Worm (Caenorhabditis elegans): ENCODE measurements around the gene R05A10.3.

The R05A10.3 gene

DNA sequence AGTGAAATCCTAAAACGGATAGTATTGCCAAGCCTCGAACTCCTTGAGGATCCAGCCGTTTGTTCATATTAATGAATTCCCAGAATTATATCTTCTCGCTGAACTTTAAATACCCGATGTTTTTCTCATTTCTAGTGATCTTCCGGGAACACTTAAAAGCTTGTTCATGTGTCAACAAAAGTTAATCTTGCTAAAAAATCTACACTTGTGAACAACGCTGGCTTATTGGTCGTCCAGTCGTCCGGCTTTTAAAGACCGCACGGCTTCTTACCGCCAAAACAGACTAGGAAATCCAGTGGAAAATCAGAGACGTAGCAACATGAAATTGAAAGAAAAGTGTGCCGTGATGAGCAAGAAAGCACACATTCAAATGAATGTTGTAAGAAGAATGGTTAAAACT is 23.0 kb downstream of the R05A10.3 start, which contains the start of gene oac-38:
Gene oac-38 (minus strand): TSS at position 101 of the 400 bp plus-strand sequence.
- TF ChIP-seq unc-62 (GFP tag; optimal IDR thresholded peaks at IDR 0.05), result no peak

ce11 chrIV:14145594-14145993 is 30.7 kb downstream of the R05A10.3 start, which contains the start of gene oac-37:
TSS of gene oac-37 (plus strand) at chrIV:14145894.
- TF ChIP-seq unc-62 (GFP tag; optimal IDR thresholded peaks at IDR 0.05), result no peak

- no peak for TF ChIP-seq unc-62 (GFP tag; optimal IDR thresholded peaks at IDR 0.05)
Measured at ce11 chrIV:14143042-14143441, 33.2 kb downstream of the R05A10.3 start.

DNA sequence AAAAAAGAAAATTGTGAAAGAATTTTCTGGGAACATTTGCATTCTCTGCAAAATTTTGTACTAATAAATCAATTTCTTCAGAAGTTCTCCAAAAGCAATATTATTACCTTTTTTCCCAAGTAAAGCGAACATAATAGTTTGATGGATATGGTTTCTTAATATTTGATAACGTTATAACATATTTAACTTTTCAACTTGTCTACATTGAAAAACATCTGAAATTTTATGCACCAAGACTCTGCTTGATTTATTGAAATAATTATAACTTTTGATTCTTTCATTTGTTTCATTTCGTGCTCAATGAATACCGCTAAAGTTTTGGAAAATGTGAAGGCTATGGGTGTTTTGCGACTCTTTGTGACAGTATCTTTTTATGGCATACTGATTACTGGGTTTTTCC is 39.2 kb downstream of the R05A10.3 start, which contains the start of gene srz-31:
Gene srz-31 (plus strand): TSS at position 301 of the 400 bp plus-strand sequence.
- no peak for TF ChIP-seq unc-62 (GFP tag; optimal IDR thresholded peaks at IDR 0.05)

DNA sequence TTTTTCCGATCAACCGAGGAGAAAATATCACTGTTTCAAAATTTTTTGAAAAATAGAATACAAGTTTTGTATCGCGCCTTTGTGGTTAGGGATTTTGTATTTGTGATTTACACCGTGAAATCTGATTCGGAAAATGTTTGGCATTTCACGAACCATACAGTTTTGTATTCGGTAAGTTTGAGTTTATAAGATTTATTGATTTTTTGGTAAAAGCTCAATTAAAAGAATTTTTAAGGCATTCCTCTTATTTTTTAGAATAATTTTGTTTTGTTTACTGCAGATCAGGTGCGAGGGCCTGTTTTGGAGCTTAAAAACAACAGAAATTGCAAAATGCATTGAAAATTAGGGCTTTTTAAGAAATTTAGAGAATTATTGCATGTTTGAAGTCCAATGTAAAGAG is 42.9 kb downstream of the R05A10.3 start:
- no peak for TF ChIP-seq unc-62 (GFP tag; optimal IDR thresholded peaks at IDR 0.05)

ce11 chrIV:14131770-14132169 is 44.5 kb downstream of the R05A10.3 start, which contains the start of gene srz-59:
TSS of gene srz-59 (plus strand) at chrIV:14132070.
- TF ChIP-seq unc-62 (GFP tag; optimal IDR thresholded peaks at IDR 0.05), result no peak

ce11 chrIV:14129091-14129490 is 47.2 kb downstream of the R05A10.3 start, which contains the start of gene srz-42:
TSS of gene srz-42 (plus strand) at chrIV:14129391.
- TF ChIP-seq unc-62 (GFP tag; optimal IDR thresholded peaks at IDR 0.05), result no peak

- TF ChIP-seq unc-62 (GFP tag; optimal IDR thresholded peaks at IDR 0.05), result no peak
Measured at ce11 chrIV:14127805-14128610, 48.3 kb downstream of the R05A10.3 start, which contains the start of gene H12I19.115. TSS of gene H12I19.115 (minus strand) at chrIV:14127855.

DNA sequence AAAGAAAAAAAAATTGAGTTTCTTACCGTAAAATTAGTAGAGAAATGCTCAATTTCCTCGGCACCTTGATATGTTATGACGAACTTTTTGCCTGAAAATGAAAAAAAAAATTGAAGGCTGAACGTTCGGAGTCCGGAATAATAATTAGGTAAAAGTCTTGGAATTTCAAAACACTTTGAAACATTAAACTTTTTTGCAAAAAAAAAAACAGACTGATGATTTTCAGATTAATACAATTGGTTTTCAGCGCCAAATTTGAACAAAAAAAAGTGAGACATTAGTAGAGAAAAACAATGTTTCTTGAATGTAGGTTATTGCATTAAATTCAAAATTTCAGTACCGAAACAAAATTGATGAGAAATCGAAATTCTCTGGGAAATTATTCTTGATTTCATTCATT is 52.3 kb downstream of the R05A10.3 start, which contains the start of gene nkcc-1:
Gene nkcc-1 (minus strand): TSS at position 101 of the 400 bp plus-strand sequence.
- TF ChIP-seq unc-62 (GFP tag; optimal IDR thresholded peaks at IDR 0.05), result no peak

Measured in whole organism, dauer.